Fruit fly (Drosophila melanogaster): ENCODE data around the gene CG42685.

Gene CG42685

dm6 chr2L:14685637-14686232, 44.2 kb downstream of the CG42685 start (continued):
- TF ChIP-seq Hnf4 (GFP tag; optimal IDR thresholded peaks at IDR 0.05) (peak; percentile 98), dl (GFP tag; optimal IDR thresholded peaks at IDR 0.05; ENCODE audit: insufficient read depth in 1 of 2, partially characterized antibody in 2 of 2) (no peak), fru (GFP tag; optimal IDR thresholded peaks at IDR 0.05) (peak; percentile 86), jim (GFP tag; optimal IDR thresholded peaks at IDR 0.05) (peak; percentile 100), Dif (GFP tag; optimal IDR thresholded peaks at IDR 0.05; ENCODE audit: partially characterized antibody) (no peak), usp (GFP tag; optimal IDR thresholded peaks at IDR 0.05) (no peak), pan (optimal IDR thresholded peaks at IDR 0.05) (no peak), Rel (GFP tag; optimal IDR thresholded peaks at IDR 0.05) (peak; percentile 29), Rel (tag; optimal IDR thresholded peaks at IDR 0.05) (no peak), Mio (GFP tag; optimal IDR thresholded peaks at IDR 0.05) (peak; percentile 77), sage (GFP tag; optimal IDR thresholded peaks at IDR 0.05) (peak; percentile 87), N (GFP tag; optimal IDR thresholded peaks at IDR 0.05) (no peak)

dm6 chr2L:14684966-14685365, 45.0 kb downstream of the CG42685 start:
- no peak for TF ChIP-seq foxo (GFP tag; optimal IDR thresholded peaks at IDR 0.05)

- TF ChIP-seq usp (GFP tag; optimal IDR thresholded peaks at IDR 0.05) (no peak), Dfd (GFP tag; optimal IDR thresholded peaks at IDR 0.05) (no peak), Hr78 (GFP tag; optimal IDR thresholded peaks at IDR 0.05) (no peak), Myc (optimal IDR thresholded peaks at IDR 0.05) (no peak), N (GFP tag; optimal IDR thresholded peaks at IDR 0.05) (no peak), brk (GFP tag; optimal IDR thresholded peaks at IDR 0.05) (no peak), Mio (GFP tag; optimal IDR thresholded peaks at IDR 0.05) (no peak), CG9705 (GFP tag; optimal IDR thresholded peaks at IDR 0.05) (no peak)
These were observed 46.4 kb downstream of the CG42685 start for dm6 chr2L:14683596-14683995.

- TF ChIP-seq ey (GFP tag; optimal IDR thresholded peaks at IDR 0.05) (no peak), GATAd (GFP tag; optimal IDR thresholded peaks at IDR 0.05) (no peak)
These were observed 47.6 kb downstream of the CG42685 start for dm6 chr2L:14682325-14682884.

- TF ChIP-seq woc (GFP tag; optimal IDR thresholded peaks at IDR 0.05), result no peak
- no peak for TF ChIP-seq dl (GFP tag; optimal IDR thresholded peaks at IDR 0.05; ENCODE audit: insufficient read depth in 1 of 2, partially characterized antibody in 2 of 2)
- TF ChIP-seq GATAd (GFP tag; optimal IDR thresholded peaks at IDR 0.05), result no peak
- TF ChIP-seq sv (GFP tag; optimal IDR thresholded peaks at IDR 0.05), result no peak
- TF ChIP-seq Hnf4 (GFP tag; optimal IDR thresholded peaks at IDR 0.05), result no peak
- no peak for TF ChIP-seq Vsx2 (GFP tag; optimal IDR thresholded peaks at IDR 0.05; ENCODE audit: partially characterized antibody)
- no peak for TF ChIP-seq foxo (GFP tag; optimal IDR thresholded peaks at IDR 0.05)
These were observed 49.5 kb downstream of the CG42685 start for dm6 chr2L:14680371-14680899.

- TF ChIP-seq psq (GFP tag; optimal IDR thresholded peaks at IDR 0.05) (no peak), foxo (GFP tag; optimal IDR thresholded peaks at IDR 0.05) (no peak), Hnf4 (GFP tag; optimal IDR thresholded peaks at IDR 0.05) (no peak), Vsx2 (GFP tag; optimal IDR thresholded peaks at IDR 0.05; ENCODE audit: partially characterized antibody) (no peak), rgr (GFP tag; optimal IDR thresholded peaks at IDR 0.05) (no peak), Rel (GFP tag; optimal IDR thresholded peaks at IDR 0.05) (no peak), Rel (tag; optimal IDR thresholded peaks at IDR 0.05) (no peak), Dfd (GFP tag; optimal IDR thresholded peaks at IDR 0.05) (no peak), Hr78 (GFP tag; optimal IDR thresholded peaks at IDR 0.05) (no peak), sage (GFP tag; optimal IDR thresholded peaks at IDR 0.05) (no peak), OdsH (GFP tag; optimal IDR thresholded peaks at IDR 0.05) (no peak), pan (optimal IDR thresholded peaks at IDR 0.05) (no peak), Myc (optimal IDR thresholded peaks at IDR 0.05) (no peak), ey (GFP tag; optimal IDR thresholded peaks at IDR 0.05) (no peak), Dif (GFP tag; optimal IDR thresholded peaks at IDR 0.05; ENCODE audit: partially characterized antibody) (no peak), brk (GFP tag; optimal IDR thresholded peaks at IDR 0.05) (no peak)
These were observed 50.4 kb downstream of the CG42685 start for dm6 chr2L:14679609-14680008.

dm6 chr2L:14676695-14677094, 53.3 kb downstream of the CG42685 start:
- no peak for TF ChIP-seq GATAd (GFP tag; optimal IDR thresholded peaks at IDR 0.05)
- no peak for TF ChIP-seq sv (GFP tag; optimal IDR thresholded peaks at IDR 0.05)
- TF ChIP-seq Mio (GFP tag; optimal IDR thresholded peaks at IDR 0.05), result no peak
- TF ChIP-seq sage (GFP tag; optimal IDR thresholded peaks at IDR 0.05), result no peak
- no peak for TF ChIP-seq HLH106 (tag; optimal IDR thresholded peaks at IDR 0.05)
- TF ChIP-seq dmrt93B (GFP tag; optimal IDR thresholded peaks at IDR 0.05), result no peak
- no peak for TF ChIP-seq rgr (GFP tag; optimal IDR thresholded peaks at IDR 0.05)
- no peak for TF ChIP-seq pan (optimal IDR thresholded peaks at IDR 0.05)
- no peak for TF ChIP-seq woc (GFP tag; optimal IDR thresholded peaks at IDR 0.05)
- TF ChIP-seq Hr78 (GFP tag; optimal IDR thresholded peaks at IDR 0.05), result no peak
- TF ChIP-seq ey (GFP tag; optimal IDR thresholded peaks at IDR 0.05), result no peak
- no peak for TF ChIP-seq N (GFP tag; optimal IDR thresholded peaks at IDR 0.05)
- no peak for TF ChIP-seq Abd-B (GFP tag; optimal IDR thresholded peaks at IDR 0.05)
- TF ChIP-seq Hnf4 (GFP tag; optimal IDR thresholded peaks at IDR 0.05), result no peak
- TF ChIP-seq Hr83 (GFP tag; optimal IDR thresholded peaks at IDR 0.05; ENCODE audit: poor library complexity, severe bottlenecking), result no peak
- no peak for TF ChIP-seq br (GFP tag; optimal IDR thresholded peaks at IDR 0.05)
- TF ChIP-seq tai (GFP tag; optimal IDR thresholded peaks at IDR 0.05), result no peak
- TF ChIP-seq CG9705 (GFP tag; optimal IDR thresholded peaks at IDR 0.05), result no peak
- no peak for TF ChIP-seq brk (GFP tag; optimal IDR thresholded peaks at IDR 0.05)
